Fruit fly (Drosophila melanogaster) whole organism, embryonic: ENCODE measurements around the gene CG10140.

ENCODE experiments used
- Aef1 ChIP-seq: fragments of 200-800 bp; sonication (Bioruptor generic); IDR thresholded peaks from 3 replicates; pipeline ENCODE4 v1.3.6; 2022; ENCODE audit warnings: missing biosample characterization, missing genetic modification characterization
- Antp ChIP-seq: fragments of 200-800 bp; sonication (Bioruptor generic); optimal IDR thresholded peaks from 3 replicates; lab custom pipeline; 2016; ENCODE audit warnings: missing biosample characterization, missing genetic modification characterization
- Asciz ChIP-seq: fragments of 200-800 bp; sonication (Bioruptor generic); optimal IDR thresholded peaks from 2 replicates; lab custom pipeline; 2017; ENCODE audit warnings: missing biosample characterization, mild to moderate bottlenecking, missing genetic modification characterization, missing genetic modification reagents
- CG10209 ChIP-seq: fragments of 200-800 bp; sonication (Bioruptor generic); optimal IDR thresholded peaks from 3 replicates; lab custom pipeline; 2017; ENCODE audit warnings: missing biosample characterization, mild to moderate bottlenecking, missing genetic modification characterization, missing genetic modification reagents
- CG10959 ChIP-seq: fragments of 200-800 bp; sonication (Bioruptor generic); IDR thresholded peaks from 2 replicates; pipeline ENCODE4 v1.3.6; 2022; ENCODE audit warnings: missing biosample characterization, missing genetic modification characterization
- CG11695 ChIP-seq: fragments of 200-800 bp; sonication (Bioruptor generic); IDR thresholded peaks from 3 replicates; pipeline ENCODE4 v1.3.6; 2022; ENCODE audit warnings: missing biosample characterization, missing genetic modification characterization
- CG12071 ChIP-seq: fragments of 200-800 bp; sonication (Bioruptor generic); optimal IDR thresholded peaks from 3 replicates; lab custom pipeline; 2018; ENCODE audit warnings: missing biosample characterization, mild to moderate bottlenecking, missing genetic modification characterization
- CG13287 ChIP-seq: fragments of 200-800 bp; sonication (Bioruptor generic); IDR thresholded peaks from 2 replicates; pipeline ENCODE4 v1.3.6; 2022; ENCODE audit warnings: missing biosample characterization, missing genetic modification characterization; ENCODE audit not compliant: partially characterized antibody
- CG17186 ChIP-seq: fragments of 200-800 bp; sonication (Bioruptor generic); optimal IDR thresholded peaks from 3 replicates; lab custom pipeline; 2017; ENCODE audit warnings: missing biosample characterization, missing genetic modification reagents, missing genetic modification characterization
- CG17568 ChIP-seq: fragments of 200-800 bp; sonication (Bioruptor generic); optimal IDR thresholded peaks from 2 replicates; lab custom pipeline; 2018; ENCODE audit warnings: missing biosample characterization, mild to moderate bottlenecking, missing genetic modification characterization, moderate library complexity
- CG18619 ChIP-seq: fragments of 200-800 bp; sonication (Bioruptor generic); optimal IDR thresholded peaks from 3 replicates; lab custom pipeline; 2017; ENCODE audit warnings: missing biosample characterization, mild to moderate bottlenecking, missing genetic modification characterization
- CG30020 ChIP-seq: fragments of 200-800 bp; optimal IDR thresholded peaks from 2 replicates; lab custom pipeline; 2019; ENCODE audit warnings: missing biosample characterization, mild to moderate bottlenecking, missing genetic modification characterization, moderate library complexity
- CG34224 ChIP-seq: fragments of 200-800 bp; sonication (Bioruptor generic); IDR thresholded peaks from 3 replicates; pipeline ENCODE4 v1.3.6; 2022; ENCODE audit warnings: missing biosample characterization, missing genetic modification characterization; ENCODE audit not compliant: partially characterized antibody
- CG6854 ChIP-seq: fragments of 200-800 bp; sonication (Bioruptor generic); optimal IDR thresholded peaks from 3 replicates; lab custom pipeline; 2017; ENCODE audit warnings: missing biosample characterization, mild to moderate bottlenecking, missing genetic modification characterization
- CG7357 ChIP-seq: fragments of 200-800 bp; sonication (Bioruptor generic); IDR thresholded peaks from 3 replicates; pipeline ENCODE4 v1.3.6; 2022; ENCODE audit warnings: missing biosample characterization, missing genetic modification characterization
- CG9876 ChIP-seq: fragments of 200-800 bp; sonication (Bioruptor generic); optimal IDR thresholded peaks from 2 replicates; lab custom pipeline; 2016; ENCODE audit warnings: missing biosample characterization, missing genetic modification characterization
- CTCF ChIP-seq: fragments of 200-800 bp; sonication (Bioruptor generic); optimal IDR thresholded peaks from 2 replicates; lab custom pipeline; 2017; ENCODE audit warnings: missing biosample characterization, mild to moderate bottlenecking, missing genetic modification characterization, moderate library complexity
- D19B ChIP-seq: fragments of 200-800 bp; sonication (Bioruptor generic); optimal IDR thresholded peaks from 2 replicates; lab custom pipeline; 2017; ENCODE audit warnings: missing biosample characterization, mild to moderate bottlenecking, missing genetic modification characterization
- Doc3 ChIP-seq: fragments of 200-800 bp; sonication (Bioruptor generic); IDR thresholded peaks from 3 replicates; pipeline ENCODE4 v1.3.6; 2022; ENCODE audit warnings: missing biosample characterization, missing genetic modification characterization; ENCODE audit not compliant: partially characterized antibody
- Dref ChIP-seq: fragments of 200-800 bp; sonication (Bioruptor generic); IDR thresholded peaks from 2 replicates; pipeline ENCODE4 v1.3.6; 2022; ENCODE audit warnings: missing biosample characterization, missing genetic modification characterization
- ERR ChIP-seq: fragments of 200-800 bp; sonication (Bioruptor generic); optimal IDR thresholded peaks from 2 replicates; lab custom pipeline; 2016; ENCODE audit warnings: missing biosample characterization, missing genetic modification characterization
- H2.0 ChIP-seq: fragments of 200-800 bp; sonication (Bioruptor generic); IDR thresholded peaks from 2 replicates; pipeline ENCODE4 v1.3.6; 2022; ENCODE audit warnings: missing biosample characterization, missing genetic modification characterization
- Med ChIP-seq: fragments of 200-800 bp; sonication (Bioruptor generic); peaks from one replicate; lab custom pipeline; 2016; ENCODE audit warnings: missing biosample characterization, missing genetic modification characterization, mild to moderate bottlenecking, inconsistent platforms, moderate library complexity
- Mes4 ChIP-seq: fragments of 200-800 bp; sonication (Bioruptor generic); optimal IDR thresholded peaks from 2 replicates; lab custom pipeline; 2016; ENCODE audit warnings: missing biosample characterization, missing genetic modification characterization
- NfI ChIP-seq: fragments of 200-800 bp; sonication (Bioruptor generic); optimal IDR thresholded peaks from 3 replicates; lab custom pipeline; 2018; ENCODE audit warnings: missing biosample characterization, mild to moderate bottlenecking, missing genetic modification characterization, moderate library complexity
- Xbp1 ChIP-seq: fragments of 200-800 bp; sonication (Bioruptor generic); optimal IDR thresholded peaks from 3 replicates; lab custom pipeline; 2016; ENCODE audit warnings: missing biosample characterization, mild to moderate bottlenecking, missing genetic modification characterization
- Xrp1 ChIP-seq: fragments of 200-800 bp; sonication (Bioruptor generic); IDR thresholded peaks from 2 replicates; pipeline ENCODE4 v1.3.6; 2022; ENCODE audit warnings: missing biosample characterization, missing genetic modification characterization
- crol ChIP-seq: fragments of 200-800 bp; sonication (Bioruptor generic); IDR thresholded peaks from 2 replicates; pipeline ENCODE4 v1.3.6; 2022; ENCODE audit warnings: missing biosample characterization, missing genetic modification characterization
- dysf ChIP-seq: fragments of 200-800 bp; sonication (Bioruptor generic); IDR thresholded peaks from 3 replicates; pipeline ENCODE4 v1.3.6; 2022; ENCODE audit warnings: missing biosample characterization, missing genetic modification characterization
- ewg ChIP-seq: fragments of 200-800 bp; sonication (Bioruptor generic); optimal IDR thresholded peaks from 3 replicates; lab custom pipeline; 2017; ENCODE audit warnings: mild to moderate bottlenecking, missing biosample characterization, missing genetic modification reagents, missing genetic modification characterization
- gem ChIP-seq: fragments of 200-800 bp; sonication (Bioruptor generic); optimal IDR thresholded peaks from 2 replicates; lab custom pipeline; 2019; ENCODE audit warnings: missing biosample characterization, mild to moderate bottlenecking, missing genetic modification characterization, moderate library complexity
- hbn ChIP-seq: fragments of 200-800 bp; sonication (Bioruptor generic); IDR thresholded peaks from 2 replicates; pipeline ENCODE4 v1.3.6; 2022; ENCODE audit warnings: missing biosample characterization, missing genetic modification characterization; ENCODE audit not compliant: partially characterized antibody
- kah ChIP-seq: fragments of 200-800 bp; sonication (Bioruptor generic); optimal IDR thresholded peaks from 2 replicates; lab custom pipeline; 2018; ENCODE audit warnings: missing biosample characterization, mild to moderate bottlenecking, missing genetic modification characterization
- knrl ChIP-seq: fragments of 200-800 bp; sonication (Bioruptor generic); IDR thresholded peaks from 3 replicates; pipeline ENCODE4 v1.3.6; 2022; ENCODE audit warnings: missing biosample characterization, missing genetic modification characterization; ENCODE audit not compliant: partially characterized antibody
- pb ChIP-seq: fragments of 200-800 bp; sonication (Bioruptor generic); optimal IDR thresholded peaks from 3 replicates; lab custom pipeline; 2016; ENCODE audit warnings: missing biosample characterization, missing genetic modification characterization
- pita ChIP-seq: fragments of 200-800 bp; sonication (Bioruptor generic); optimal IDR thresholded peaks from 2 replicates; lab custom pipeline; 2017; ENCODE audit warnings: missing biosample characterization, mild to moderate bottlenecking, missing genetic modification characterization
- pnt ChIP-seq: fragments of 200-800 bp; sonication (Bioruptor generic); optimal IDR thresholded peaks from 3 replicates; lab custom pipeline; 2016; ENCODE audit warnings: missing biosample characterization, missing genetic modification characterization
- rib ChIP-seq: fragments of 200-800 bp; sonication (Bioruptor generic); IDR thresholded peaks from 2 replicates; pipeline ENCODE4 v1.3.6; 2022; ENCODE audit warnings: missing biosample characterization, missing genetic modification characterization
- row ChIP-seq: fragments of 200-800 bp; sonication (Bioruptor generic); IDR thresholded peaks from 3 replicates; pipeline ENCODE4 v1.3.6; 2022; ENCODE audit warnings: missing biosample characterization, missing genetic modification characterization
- sd ChIP-seq: fragments of 200-800 bp; sonication (Bioruptor generic); optimal IDR thresholded peaks from 3 replicates; lab custom pipeline; 2018; ENCODE audit warnings: missing biosample characterization, mild to moderate bottlenecking, missing genetic modification characterization, moderate library complexity
- sna ChIP-seq: fragments of 200-800 bp; sonication (Bioruptor generic); IDR thresholded peaks from 2 replicates; pipeline ENCODE4 v1.3.6; 2022; ENCODE audit warnings: missing biosample characterization, missing genetic modification characterization; ENCODE audit not compliant: partially characterized antibody
- so ChIP-seq: fragments of 200-800 bp; sonication (Bioruptor generic); IDR thresholded peaks from 3 replicates; pipeline ENCODE4 v1.3.6; 2022; ENCODE audit warnings: missing biosample characterization, missing genetic modification characterization
- sr ChIP-seq: fragments of 200-800 bp; sonication (Bioruptor generic); IDR thresholded peaks from 3 replicates; pipeline ENCODE4 v1.3.6; 2022; ENCODE audit warnings: missing biosample characterization, missing genetic modification characterization
- tap ChIP-seq: fragments of 200-800 bp; optimal IDR thresholded peaks from 3 replicates; lab custom pipeline; 2019; ENCODE audit warnings: missing biosample characterization, mild to moderate bottlenecking, missing genetic modification characterization, moderate library complexity
- tna ChIP-seq: fragments of 200-800 bp; sonication (Bioruptor generic); IDR thresholded peaks from 2 replicates; pipeline ENCODE4 v1.3.6; 2022; ENCODE audit warnings: missing biosample characterization, missing genetic modification characterization; ENCODE audit not compliant: partially characterized antibody
- vfl ChIP-seq: fragments of 200-800 bp; sonication (Bioruptor generic); optimal IDR thresholded peaks from 2 replicates; lab custom pipeline; 2016; ENCODE audit warnings: missing biosample characterization, missing genetic modification characterization
- vnd ChIP-seq: fragments of 200-800 bp; sonication (Bioruptor generic); IDR thresholded peaks from 3 replicates; pipeline ENCODE4 v1.3.6; 2022; ENCODE audit warnings: missing biosample characterization, missing genetic modification characterization; ENCODE audit not compliant: partially characterized antibody

The CG10140 gene

dm6 chr3L:13488129-13488876 is 48.0 kb upstream of the CG10140 start (continued):
- peak; percentile 18 for TF ChIP-seq tap (tag; lab: Kevin White, UChicago)
- no peak for TF ChIP-seq pita (GFP tag; lab: Kevin White, UChicago)
- TF ChIP-seq kah (GFP tag; lab: Kevin White, UChicago): no peak
- TF ChIP-seq CG9876 (GFP tag; lab: Kevin White, UChicago): no peak
- TF ChIP-seq CG6854 (GFP tag; lab: Kevin White, UChicago): no peak
- no peak for TF ChIP-seq sna (GFP tag; lab: Robert Waterston, UW)
- peak; percentile 9 for TF ChIP-seq gem
- TF ChIP-seq sd: peak; percentile 97
- TF ChIP-seq Asciz (GFP tag; lab: Kevin White, UChicago): no peak
- TF ChIP-seq CG34224 (GFP tag; lab: Robert Waterston, UW): no peak
- no peak for TF ChIP-seq ewg (GFP tag; lab: Kevin White, UChicago)
- TF ChIP-seq so (GFP tag; lab: Robert Waterston, UW): no peak
- peak; percentile 4 for TF ChIP-seq Antp
- TF ChIP-seq rib (GFP tag; lab: Robert Waterston, UW): no peak
- 0 out of 3 replicates have a peak, but pooled peaks have one; percentile 25 for TF ChIP-seq CG7357 (GFP tag; lab: Robert Waterston, UW)
- no peak for TF ChIP-seq CG10959
- TF ChIP-seq D19B (GFP tag; lab: Kevin White, UChicago): no peak
- TF ChIP-seq Xbp1 (GFP tag; lab: Kevin White, UChicago): peak; percentile 2
- no peak for TF ChIP-seq CG30020 (tag; lab: Kevin White, UChicago)
- TF ChIP-seq CG17568: no peak
- no peak for TF ChIP-seq crol (GFP tag; lab: Robert Waterston, UW)

dm6 chr3L:13486860-13487404 is 46.7 kb upstream of the CG10140 start:
- no peak for TF ChIP-seq NfI
- 0 out of 3 replicates have a peak, but pooled peaks have one; percentile 4 for TF ChIP-seq row
- peak; percentile 31; the same call in 1 of the 3 replicates for TF ChIP-seq CG11695 (GFP tag; lab: Robert Waterston, UW)
- no peak for TF ChIP-seq CG30020 (tag; lab: Kevin White, UChicago)
- TF ChIP-seq knrl (GFP tag; lab: Robert Waterston, UW): no peak
- peak; percentile 88 for TF ChIP-seq crol (GFP tag; lab: Robert Waterston, UW)
- TF ChIP-seq tna (GFP tag; lab: Robert Waterston, UW): no peak; the same call in 1 of the 2 replicates
- TF ChIP-seq CG34224 (GFP tag; lab: Robert Waterston, UW): 0 out of 3 replicates have a peak, but pooled peaks have one; percentile 9
- TF ChIP-seq CG18619: no peak
- peak; percentile 20 for TF ChIP-seq CG12071 (GFP tag; lab: Kevin White, UChicago)
- 0 out of 3 replicates have a peak, but pooled peaks have one; percentile 10 for TF ChIP-seq sr (GFP tag; lab: Robert Waterston, UW)
- TF ChIP-seq hbn: 0 out of 2 replicates have a peak, but pooled peaks have one; percentile 2
- no peak for TF ChIP-seq dysf (GFP tag; lab: Robert Waterston, UW)
- 0 out of 3 replicates have a peak, but pooled peaks have one; percentile 1 for TF ChIP-seq vnd
- no peak for TF ChIP-seq vfl (GFP tag; lab: Kevin White, UChicago)
- TF ChIP-seq Med (GFP tag; lab: Kevin White, UChicago): peak; percentile 72
- no peak for TF ChIP-seq Aef1 (GFP tag; lab: Robert Waterston, UW)
- TF ChIP-seq pb (GFP tag; lab: Kevin White, UChicago): peak; percentile 2
- no peak for TF ChIP-seq CG17186 (GFP tag; lab: Kevin White, UChicago)
- peak; percentile 5; the same call in 1 of the 2 replicates for TF ChIP-seq CG13287
- no peak for TF ChIP-seq ERR (GFP tag; lab: Kevin White, UChicago)
- no peak for TF ChIP-seq H2.0 (GFP tag; lab: Robert Waterston, UW)
- no peak for TF ChIP-seq gem
- 0 out of 2 replicates have a peak, but pooled peaks have one; percentile 20 for TF ChIP-seq Xrp1
- no peak for TF ChIP-seq CG10209 (GFP tag; lab: Kevin White, UChicago)
- TF ChIP-seq Mes4 (GFP tag; lab: Kevin White, UChicago): no peak
- TF ChIP-seq pnt (GFP tag; lab: Kevin White, UChicago): no peak
- 0 out of 3 replicates have a peak, but pooled peaks have one; percentile 44 for TF ChIP-seq Doc3 (GFP tag; lab: Robert Waterston, UW)
- no peak for TF ChIP-seq CTCF
- no peak for TF ChIP-seq Dref (GFP tag; lab: Robert Waterston, UW)
